Fruit fly (Drosophila melanogaster) whole organism, embryonic: ENCODE data around the gene CG7564.

ENCODE experiments used
- ATbp ChIP-seq: fragments of 200-800 bp; sonication (Bioruptor generic); optimal IDR thresholded peaks from 2 replicates; lab custom pipeline; 2017; ENCODE audit warnings: missing biosample characterization, mild to moderate bottlenecking, missing genetic modification characterization, missing genetic modification reagents
- Asciz ChIP-seq: fragments of 200-800 bp; sonication (Bioruptor generic); optimal IDR thresholded peaks from 2 replicates; lab custom pipeline; 2017; ENCODE audit warnings: missing biosample characterization, mild to moderate bottlenecking, missing genetic modification characterization, missing genetic modification reagents
- Atf6 ChIP-seq: fragments of 200-800 bp; sonication (Bioruptor generic); IDR thresholded peaks from 2 replicates; pipeline ENCODE4 v1.3.6; 2022; ENCODE audit warnings: missing biosample characterization, missing genetic modification characterization
- CG10209 ChIP-seq: fragments of 200-800 bp; sonication (Bioruptor generic); optimal IDR thresholded peaks from 3 replicates; lab custom pipeline; 2017; ENCODE audit warnings: missing biosample characterization, mild to moderate bottlenecking, missing genetic modification characterization, missing genetic modification reagents
- CG10274 ChIP-seq: fragments of 200-800 bp; sonication (Bioruptor generic); optimal IDR thresholded peaks from 3 replicates; lab custom pipeline; 2017; ENCODE audit warnings: missing biosample characterization, mild to moderate bottlenecking, missing genetic modification characterization
- CG13123 ChIP-seq: fragments of 200-800 bp; sonication (Bioruptor generic); optimal IDR thresholded peaks from 2 replicates; lab custom pipeline; 2016; ENCODE audit warnings: missing biosample characterization, missing genetic modification characterization
- CG17912 ChIP-seq: fragments of 200-800 bp; sonication (Bioruptor generic); optimal IDR thresholded peaks from 2 replicates; lab custom pipeline; 2018; ENCODE audit warnings: missing biosample characterization, mild to moderate bottlenecking, missing genetic modification characterization
- CG2678 ChIP-seq: fragments of 200-800 bp; sonication (Bioruptor generic); optimal IDR thresholded peaks from 3 replicates; lab custom pipeline; 2019; ENCODE audit warnings: missing biosample characterization, mild to moderate bottlenecking, missing genetic modification characterization, moderate library complexity
- CG31365 ChIP-seq: fragments of 200-800 bp; sonication (Bioruptor generic); optimal IDR thresholded peaks from 2 replicates; lab custom pipeline; 2018; ENCODE audit warnings: missing biosample characterization, mild to moderate bottlenecking, missing genetic modification characterization
- CG31388 ChIP-seq: fragments of 200-800 bp; sonication (Bioruptor generic); optimal IDR thresholded peaks from 2 replicates; lab custom pipeline; 2016; ENCODE audit warnings: missing biosample characterization, missing genetic modification characterization
- CG31441 ChIP-seq: fragments of 200-800 bp; sonication (Bioruptor generic); IDR thresholded peaks from 2 replicates; pipeline ENCODE4 v1.3.6; 2022; ENCODE audit warnings: missing biosample characterization, missing genetic modification characterization
- CG4360 ChIP-seq: fragments of 200-800 bp; sonication (Bioruptor generic); IDR thresholded peaks from 2 replicates; pipeline ENCODE4 v1.3.6; 2022; ENCODE audit warnings: missing biosample characterization, missing genetic modification characterization
- CG43689 ChIP-seq: fragments of 200-800 bp; sonication (Bioruptor generic); IDR thresholded peaks from 2 replicates; pipeline ENCODE4 v1.3.6; 2022; ENCODE audit warnings: missing biosample characterization, missing genetic modification characterization
- CG4730 ChIP-seq: fragments of 200-800 bp; sonication (Bioruptor generic); IDR thresholded peaks from 2 replicates; pipeline ENCODE4 v1.3.6; 2022; ENCODE audit warnings: missing biosample characterization, missing genetic modification characterization
- CG4820 ChIP-seq: fragments of 200-800 bp; sonication (Bioruptor generic); optimal IDR thresholded peaks from 3 replicates; lab custom pipeline; 2016; ENCODE audit warnings: missing biosample characterization, missing genetic modification characterization
- CG5180 ChIP-seq: fragments of 200-800 bp; sonication (Bioruptor generic); optimal IDR thresholded peaks from 3 replicates; lab custom pipeline; 2017; ENCODE audit warnings: missing biosample characterization, missing genetic modification characterization, mild to moderate bottlenecking, moderate library complexity, missing genetic modification reagents
- CG7271 ChIP-seq: fragments of 200-800 bp; sonication (Bioruptor generic); optimal IDR thresholded peaks from 2 replicates; lab custom pipeline; 2018; ENCODE audit warnings: missing biosample characterization, mild to moderate bottlenecking, missing genetic modification characterization, moderate library complexity
- CG8388 ChIP-seq: fragments of 200-800 bp; sonication (Bioruptor generic); optimal IDR thresholded peaks from 2 replicates; lab custom pipeline; 2019; ENCODE audit warnings: missing biosample characterization, mild to moderate bottlenecking, missing genetic modification characterization, moderate library complexity
- D19A ChIP-seq: fragments of 200-800 bp; optimal IDR thresholded peaks from 3 replicates; lab custom pipeline; 2019; ENCODE audit warnings: missing biosample characterization, mild to moderate bottlenecking, missing genetic modification characterization, moderate library complexity
- Dll ChIP-seq: fragments of 200-800 bp; sonication (Bioruptor generic); IDR thresholded peaks from 4 replicates; pipeline ENCODE4 v1.3.6; 2022; ENCODE audit warnings: missing biosample characterization, missing genetic modification characterization; ENCODE audit not compliant: partially characterized antibody
- Doc2 ChIP-seq: fragments of 200-800 bp; sonication (Bioruptor generic); IDR thresholded peaks from 2 replicates; pipeline ENCODE4 v1.3.6; 2022; ENCODE audit warnings: missing biosample characterization, missing genetic modification characterization
- Dp ChIP-seq: fragments of 200-800 bp; sonication (Bioruptor generic); optimal IDR thresholded peaks from 2 replicates; lab custom pipeline; 2018; ENCODE audit warnings: missing biosample characterization, mild to moderate bottlenecking, missing genetic modification characterization, moderate library complexity
- Ets97D ChIP-seq: fragments of 200-800 bp; sonication (Bioruptor generic); optimal IDR thresholded peaks from 3 replicates; lab custom pipeline; 2016; ENCODE audit warnings: missing biosample characterization, missing genetic modification characterization
- Gug ChIP-seq: fragments of 200-800 bp; sonication (Bioruptor generic); IDR thresholded peaks from 4 replicates; pipeline ENCODE4 v1.3.6; 2022; ENCODE audit warnings: missing biosample characterization, missing genetic modification characterization
- Hey ChIP-seq: fragments of 200-800 bp; sonication (Bioruptor generic); optimal IDR thresholded peaks from 3 replicates; lab custom pipeline; 2018; ENCODE audit warnings: missing biosample characterization, mild to moderate bottlenecking, missing genetic modification characterization
- Hr78 ChIP-seq, 2 experiments: fragments of 200-800 bp in 1 of 2; fragments of >200 bp in 1 of 2; sonication (Bioruptor generic) in 1 of 2; optimal IDR thresholded peaks; 2 replicates each; lab custom pipeline; 2017 to 2019; ENCODE audit warnings: missing biosample characterization in 2 of 2, missing genetic modification characterization in 2 of 2, mild to moderate bottlenecking in 1 of 2, moderate library complexity in 1 of 2
- Nf-YB ChIP-seq: fragments of 200-800 bp; sonication (Bioruptor generic); optimal IDR thresholded peaks from 3 replicates; lab custom pipeline; 2019; ENCODE audit warnings: missing biosample characterization, mild to moderate bottlenecking, missing genetic modification characterization, moderate library complexity
- Nf-YC ChIP-seq: fragments of 200-800 bp; optimal IDR thresholded peaks from 3 replicates; lab custom pipeline; 2019; ENCODE audit warnings: missing biosample characterization, mild to moderate bottlenecking, missing genetic modification characterization, moderate library complexity
- al ChIP-seq: fragments of 200-800 bp; sonication (Bioruptor generic); IDR thresholded peaks from 2 replicates; pipeline ENCODE4 v1.3.6; 2022; ENCODE audit warnings: missing biosample characterization, missing genetic modification characterization
- aop ChIP-seq: fragments of 200-800 bp; sonication (Bioruptor generic); IDR thresholded peaks from 2 replicates; pipeline ENCODE4 v1.3.6; 2022; ENCODE audit warnings: missing biosample characterization, missing genetic modification characterization
- bbx ChIP-seq: fragments of 200-800 bp; sonication (Bioruptor generic); IDR thresholded peaks from 2 replicates; pipeline ENCODE4 v1.3.6; 2022; ENCODE audit warnings: missing biosample characterization, missing genetic modification characterization; ENCODE audit not compliant: partially characterized antibody
- cato ChIP-seq: fragments of 200-800 bp; sonication (Bioruptor generic); optimal IDR thresholded peaks from 2 replicates; lab custom pipeline; 2016; ENCODE audit warnings: missing biosample characterization, missing genetic modification characterization, borderline replicate concordance
- chm ChIP-seq: fragments of 200-800 bp; sonication (Bioruptor generic); IDR thresholded peaks from 2 replicates; pipeline ENCODE4 v1.3.6; 2022; ENCODE audit warnings: missing biosample characterization, missing genetic modification characterization
- corto ChIP-seq: fragments of 200-800 bp; sonication (Bioruptor generic); optimal IDR thresholded peaks from 2 replicates; lab custom pipeline; 2016; ENCODE audit warnings: missing biosample characterization, mild to moderate bottlenecking, missing genetic modification characterization, moderate library complexity
- grn ChIP-seq: fragments of 200-800 bp; sonication (Bioruptor generic); optimal IDR thresholded peaks from 3 replicates; lab custom pipeline; 2017; ENCODE audit warnings: missing biosample characterization, missing genetic modification characterization
- gro ChIP-seq: fragments of 200-800 bp; sonication (Bioruptor generic); optimal IDR thresholded peaks from 2 replicates; lab custom pipeline; 2016; ENCODE audit warnings: missing biosample characterization, missing genetic modification characterization
- gt ChIP-seq: fragments of 200-800 bp; sonication (Bioruptor generic); IDR thresholded peaks from 2 replicates; pipeline ENCODE4 v1.3.6; 2022; ENCODE audit warnings: missing biosample characterization, missing genetic modification characterization
- h ChIP-seq: fragments of >200 bp; optimal IDR thresholded peaks from 2 replicates; lab custom pipeline; 2017
- ham ChIP-seq: fragments of 200-800 bp; sonication (Bioruptor generic); IDR thresholded peaks from 2 replicates; pipeline ENCODE4 v1.3.6; 2022; ENCODE audit warnings: missing biosample characterization, missing genetic modification characterization
- pb ChIP-seq: fragments of 200-800 bp; sonication (Bioruptor generic); optimal IDR thresholded peaks from 3 replicates; lab custom pipeline; 2016; ENCODE audit warnings: missing biosample characterization, missing genetic modification characterization
- phol ChIP-seq: fragments of 200-800 bp; sonication (Bioruptor generic); optimal IDR thresholded peaks from 3 replicates; lab custom pipeline; 2018; ENCODE audit warnings: missing biosample characterization, mild to moderate bottlenecking, missing genetic modification characterization, moderate library complexity
- ranshi ChIP-seq: fragments of 200-800 bp; sonication (Bioruptor generic); IDR thresholded peaks from 2 replicates; pipeline ENCODE4 v1.3.6; 2022; ENCODE audit warnings: missing biosample characterization, missing genetic modification characterization
- ro ChIP-seq: fragments of 200-800 bp; sonication (Bioruptor generic); IDR thresholded peaks from 2 replicates; pipeline ENCODE4 v1.3.6; 2022; ENCODE audit warnings: missing biosample characterization, missing genetic modification characterization
- run ChIP-seq: fragments of 200-800 bp; sonication (Bioruptor generic); optimal IDR thresholded peaks from 3 replicates; lab custom pipeline; 2018; ENCODE audit warnings: missing biosample characterization, mild to moderate bottlenecking, missing genetic modification characterization
- sc ChIP-seq, 3 experiments: fragments of >200 bp in 2 of 3; fragments of 200-800 bp in 1 of 3; sonication (Bioruptor generic) in 1 of 3; optimal IDR thresholded peaks; 2 replicates in 2 of 3; 3 replicates in 1 of 3; lab custom pipeline; 2017; ENCODE audit warnings: mild to moderate bottlenecking in 1 of 3, missing biosample characterization in 1 of 3, missing genetic modification characterization in 1 of 3, missing genetic modification reagents in 1 of 3
- so ChIP-seq: fragments of 200-800 bp; sonication (Bioruptor generic); IDR thresholded peaks from 3 replicates; pipeline ENCODE4 v1.3.6; 2022; ENCODE audit warnings: missing biosample characterization, missing genetic modification characterization
- tll ChIP-seq, 2 experiments: fragments of 200-800 bp in 1 of 2; fragments of >200 bp in 1 of 2; sonication (Bioruptor generic) in 1 of 2; optimal IDR thresholded peaks; 2 replicates each; lab custom pipeline; 2017 to 2019; ENCODE audit warnings: missing biosample characterization in 2 of 2, missing genetic modification characterization in 2 of 2, mild to moderate bottlenecking in 1 of 2, moderate library complexity in 1 of 2
- wek ChIP-seq: fragments of 200-800 bp; sonication (Bioruptor generic); optimal IDR thresholded peaks from 3 replicates; lab custom pipeline; 2018; ENCODE audit warnings: missing biosample characterization, mild to moderate bottlenecking, missing genetic modification characterization, moderate library complexity
- z ChIP-seq: fragments of 200-800 bp; sonication (Bioruptor generic); IDR thresholded peaks from 3 replicates; pipeline ENCODE4 v1.3.6; 2022; ENCODE audit warnings: missing biosample characterization, missing genetic modification characterization
- zen2 ChIP-seq: fragments of 200-800 bp; sonication (Bioruptor generic); IDR thresholded peaks from 3 replicates; pipeline ENCODE4 v1.3.6; 2022; ENCODE audit warnings: missing biosample characterization, missing genetic modification characterization; ENCODE audit not compliant: partially characterized antibody
- zfh2 ChIP-seq: fragments of 200-800 bp; sonication (Bioruptor generic); optimal IDR thresholded peaks from 2 replicates; lab custom pipeline; 2016; ENCODE audit warnings: missing biosample characterization, missing genetic modification characterization

The CG7564 gene

dm6 chr3L:17465804-17466203 is 48.3 kb upstream of the CG7564 start, which contains the start of gene QIL1 (continued):
- TF ChIP-seq Hr78 (GFP tag; optimal IDR thresholded peaks at IDR 0.05; lab: Kevin White, UChicago) (no peak), al (no peak), CG4730 (no peak), z (GFP tag; lab: Robert Waterston, UW) (no peak), grn (GFP tag; lab: Kevin White, UChicago) (no peak), CG17912 (GFP tag; lab: Kevin White, UChicago) (no peak), ro (GFP tag; lab: Robert Waterston, UW) (no peak), so (GFP tag; lab: Robert Waterston, UW) (no peak), CG31388 (GFP tag; lab: Kevin White, UChicago) (no peak), CG43689 (GFP tag; lab: Robert Waterston, UW) (no peak), bbx (no peak; the same call in 1 of the 2 replicates), CG13123 (GFP tag; lab: Kevin White, UChicago) (no peak), chm (GFP tag; lab: Robert Waterston, UW) (no peak), ATbp (GFP tag; lab: Kevin White, UChicago) (no peak), CG31365 (tag; lab: Kevin White, UChicago) (no peak), Dp (peak; percentile 62), Hey (no peak), Nf-YB (GFP tag; lab: Kevin White, UChicago) (no peak), run (tag; lab: Kevin White, UChicago) (no peak), sc (optimal IDR thresholded peaks at IDR 0.05; lab: Kevin White, UChicago) (no peak), sc (GFP tag; optimal IDR thresholded peaks at IDR 0.05; lab: Kevin White, UChicago) (no peak), CG10209 (GFP tag; lab: Kevin White, UChicago) (no peak), aop (GFP tag; lab: Robert Waterston, UW) (no peak), Nf-YC (tag; lab: Kevin White, UChicago) (peak; percentile 14), CG5180 (GFP tag; lab: Kevin White, UChicago) (no peak), corto (GFP tag; lab: Kevin White, UChicago) (no peak), CG2678 (no peak), h (no peak), D19A (tag; lab: Kevin White, UChicago) (peak; percentile 8), CG4360 (GFP tag; lab: Robert Waterston, UW) (no peak), Ets97D (peak; percentile 65), gro (GFP tag; lab: Kevin White, UChicago) (no peak), CG10274 (GFP tag; lab: Kevin White, UChicago) (no peak), zfh2 (GFP tag; lab: Kevin White, UChicago) (no peak), Gug (GFP tag; lab: Robert Waterston, UW) (no peak), zen2 (GFP tag; lab: Robert Waterston, UW) (no peak), pb (GFP tag; lab: Kevin White, UChicago) (no peak), Atf6 (GFP tag; lab: Robert Waterston, UW) (no peak), cato (GFP tag; lab: Kevin White, UChicago) (no peak), CG7271 (tag; lab: Kevin White, UChicago) (no peak), ham (GFP tag; lab: Robert Waterston, UW) (no peak), tll (GFP tag; optimal IDR thresholded peaks at IDR 0.05; lab: Kevin White, UChicago) (no peak), Doc2 (GFP tag; lab: Robert Waterston, UW) (no peak), CG31441 (GFP tag; lab: Robert Waterston, UW) (0 out of 2 replicates have a peak, but pooled peaks have one; percentile 31), CG8388 (GFP tag; lab: Kevin White, UChicago) (no peak), wek (GFP tag; lab: Kevin White, UChicago) (no peak), Dll (GFP tag; lab: Robert Waterston, UW) (no peak), Asciz (GFP tag; lab: Kevin White, UChicago) (no peak), gt (no peak), CG4820 (GFP tag; lab: Kevin White, UChicago) (no peak), ranshi (GFP tag; lab: Robert Waterston, UW) (no peak), phol (tag; lab: Kevin White, UChicago) (peak; percentile 49)
